Worm (Caenorhabditis elegans) whole organism, L4 larva: Measurements from ENCODE around the gene F02C9.1.

Experiments used
- daf-19 ChIP-seq: fragments of 200-800 bp; sonication (Bioruptor generic); conservative IDR thresholded peaks from 2 replicates; pipeline ENCODE4 v1.3.6; 2022; ENCODE audit warnings: missing genetic modification characterization, missing compliant biosample characterization
- mdt-29 ChIP-seq: fragments of 200-800 bp; sonication (Bioruptor generic); IDR thresholded peaks from 2 replicates; pipeline ENCODE4 v1.3.6; 2022; ENCODE audit warnings: missing genetic modification reagents, missing genetic modification characterization, missing compliant biosample characterization

DNA sequence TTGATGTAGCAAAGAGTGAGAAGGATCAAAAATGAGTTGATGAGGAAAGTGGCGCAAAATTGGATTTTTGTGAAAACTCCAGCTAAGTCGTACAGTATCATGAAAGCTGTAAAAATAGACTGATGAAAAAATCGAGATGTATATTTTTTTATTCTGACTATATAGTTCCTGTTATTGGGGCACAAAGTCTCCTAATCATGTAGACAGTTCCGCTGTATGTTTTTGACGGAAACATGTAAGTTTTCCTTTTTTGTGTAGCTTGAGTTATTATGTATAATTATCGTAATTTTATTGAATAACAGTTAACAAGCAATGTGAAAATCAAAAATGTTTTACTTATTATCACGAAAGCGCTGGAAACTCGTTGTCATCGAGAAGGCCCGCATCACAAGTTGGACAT lies 31.1 kb upstream of the F02C9.1 start, which contains the start of gene str-68:
- TF ChIP-seq mdt-29 (GFP tag; lab: Robert Waterston, UW) (no peak), daf-19 (GFP tag; lab: Robert Waterston, UW) (no peak)
